Worm (Caenorhabditis elegans) whole organism, late embryonic: ENCODE measurements around the gene srbc-1.

Experiments used
- C08G9.2 ChIP-seq: sonication (generic microtip); optimal IDR thresholded peaks from 2 replicates; lab custom pipeline; 2016; ENCODE audit warnings: mild to moderate bottlenecking, missing genetic modification characterization, moderate library complexity, missing compliant biosample characterization
- K09A11.1 ChIP-seq: sonication (generic microtip); optimal IDR thresholded peaks from 2 replicates; lab custom pipeline; 2017; ENCODE audit warnings: antibody characterized with exemption, mild to moderate bottlenecking, missing genetic modification characterization, missing compliant biosample characterization; ENCODE audit not compliant: insufficient read depth
- T23F11.4 ChIP-seq: fragments of 200-800 bp; sonication (Bioruptor generic); optimal IDR thresholded peaks from 2 replicates; lab custom pipeline; 2018; ENCODE audit warnings: mild to moderate bottlenecking, missing genetic modification characterization, missing compliant biosample characterization
- ahr-1 ChIP-seq: sonication (generic microtip); optimal IDR thresholded peaks from 2 replicates; lab custom pipeline; 2016; ENCODE audit warnings: missing genetic modification characterization, missing compliant biosample characterization
- ama-1 ChIP-seq: fragments of 150-350 bp; optimal IDR thresholded peaks from 2 replicates; lab custom pipeline; 2014
- ceh-19 ChIP-seq: fragments of 200-800 bp; sonication (Bioruptor generic); optimal IDR thresholded peaks from 2 replicates; lab custom pipeline; 2018; ENCODE audit warnings: mild to moderate bottlenecking, missing genetic modification characterization, missing compliant biosample characterization
- ceh-2 ChIP-seq: sonication (generic microtip); optimal IDR thresholded peaks from 2 replicates; lab custom pipeline; 2016; ENCODE audit warnings: missing genotype, missing genetic modification characterization, missing compliant biosample characterization
- ceh-22 ChIP-seq: sonication (generic microtip); optimal IDR thresholded peaks from 2 replicates; lab custom pipeline; 2017; ENCODE audit warnings: missing biosample characterization, missing genetic modification characterization
- ceh-24 ChIP-seq: sonication (generic microtip); optimal IDR thresholded peaks from 2 replicates; lab custom pipeline; 2016; ENCODE audit warnings: mild to moderate bottlenecking, missing genetic modification characterization, missing compliant biosample characterization
- ceh-45 ChIP-seq: fragments of 200-800 bp; sonication (Bioruptor generic); IDR thresholded peaks from 2 replicates; pipeline ENCODE4 v1.3.6; 2022; ENCODE audit warnings: missing genetic modification reagents, missing genetic modification characterization, missing compliant biosample characterization
- ceh-9 ChIP-seq: sonication (generic microtip); optimal IDR thresholded peaks from 2 replicates; lab custom pipeline; 2016; ENCODE audit warnings: mild to moderate bottlenecking, missing genetic modification characterization, inconsistent platforms, missing compliant biosample characterization
- dve-1 ChIP-seq: sonication (generic microtip); optimal IDR thresholded peaks from 2 replicates; lab custom pipeline; 2017; ENCODE audit warnings: antibody characterized with exemption, mild to moderate bottlenecking, missing genetic modification characterization, missing compliant biosample characterization
- ets-4 ChIP-seq: sonication (generic microtip); optimal IDR thresholded peaks from 2 replicates; lab custom pipeline; 2016; ENCODE audit warnings: missing genetic modification characterization, missing compliant biosample characterization
- fkh-6 ChIP-seq: sonication (generic microtip); optimal IDR thresholded peaks from 2 replicates; lab custom pipeline; 2016; ENCODE audit warnings: missing genetic modification characterization, missing compliant biosample characterization
- hlh-13 ChIP-seq: fragments of 200-800 bp; sonication (Bioruptor generic); optimal IDR thresholded peaks from 2 replicates; lab custom pipeline; 2018; ENCODE audit warnings: mild to moderate bottlenecking, missing genetic modification characterization, missing compliant biosample characterization
- lin-11 ChIP-seq: fragments of 200-800 bp; sonication (Bioruptor generic); optimal IDR thresholded peaks from 2 replicates; lab custom pipeline; 2018; ENCODE audit warnings: mild to moderate bottlenecking, missing genetic modification characterization, missing compliant biosample characterization
- madf-2 ChIP-seq: sonication (generic microtip); optimal IDR thresholded peaks from 2 replicates; lab custom pipeline; 2017; ENCODE audit warnings: missing genetic modification characterization, missing compliant biosample characterization
- mec-3 ChIP-seq: sonication (generic microtip); optimal IDR thresholded peaks from 2 replicates; lab custom pipeline; 2016; ENCODE audit warnings: borderline replicate concordance, missing genetic modification characterization, missing compliant biosample characterization
- nfya-1 ChIP-seq: sonication (generic microtip); optimal IDR thresholded peaks from 2 replicates; lab custom pipeline; 2017; ENCODE audit warnings: missing genetic modification characterization, mild to moderate bottlenecking, missing compliant biosample characterization, antibody characterized with exemption, moderate library complexity
- nhr-11 ChIP-seq: fragments of 150-350 bp; optimal IDR thresholded peaks from 2 replicates; lab custom pipeline; 2014; ENCODE audit warnings: missing biosample characterization, missing genetic modification characterization
- npax-4 ChIP-seq: sonication (generic microtip); optimal IDR thresholded peaks from 2 replicates; lab custom pipeline; 2016; ENCODE audit warnings: missing genetic modification characterization, missing compliant biosample characterization
- odd-2 ChIP-seq: sonication (generic microtip); optimal IDR thresholded peaks from 2 replicates; lab custom pipeline; 2017; ENCODE audit warnings: antibody characterized with exemption, mild to moderate bottlenecking, missing genetic modification characterization, missing compliant biosample characterization
- pag-3 ChIP-seq: sonication (generic microtip); optimal IDR thresholded peaks from 2 replicates; lab custom pipeline; 2016; ENCODE audit warnings: missing compliant biosample characterization, missing genetic modification characterization, borderline replicate concordance
- pax-1 ChIP-seq: fragments of 150-350 bp; optimal IDR thresholded peaks from 2 replicates; lab custom pipeline; 2014; ENCODE audit warnings: missing biosample characterization, missing genetic modification characterization
- pha-4 ChIP-seq: fragments of 150-350 bp; optimal IDR thresholded peaks from 2 replicates; lab custom pipeline; 2018; ENCODE audit warnings: missing biosample characterization, missing genetic modification reagents, missing genetic modification characterization
- sox-2 ChIP-seq: fragments of 200-800 bp; sonication (Bioruptor generic); IDR thresholded peaks from 2 replicates; pipeline ENCODE4 v1.3.6; 2022; ENCODE audit warnings: missing genetic modification reagents, missing genetic modification characterization, missing compliant biosample characterization
- sox-4 ChIP-seq: sonication (generic microtip); optimal IDR thresholded peaks from 2 replicates; lab custom pipeline; 2017; ENCODE audit warnings: mild to moderate bottlenecking, missing genetic modification characterization, inconsistent platforms, missing compliant biosample characterization
- syd-9 ChIP-seq: sonication (generic microtip); optimal IDR thresholded peaks from 2 replicates; lab custom pipeline; 2016; ENCODE audit warnings: mild to moderate bottlenecking, missing genetic modification characterization, moderate library complexity, missing compliant biosample characterization
- ttx-3 ChIP-seq: sonication (generic microtip); optimal IDR thresholded peaks from 2 replicates; lab custom pipeline; 2016; ENCODE audit warnings: missing genetic modification reagents, missing genetic modification characterization, missing compliant biosample characterization
- unc-86 ChIP-seq: sonication (generic microtip); optimal IDR thresholded peaks from 2 replicates; lab custom pipeline; 2016; ENCODE audit warnings: missing genetic modification characterization, missing compliant biosample characterization

Gene srbc-1

DNA sequence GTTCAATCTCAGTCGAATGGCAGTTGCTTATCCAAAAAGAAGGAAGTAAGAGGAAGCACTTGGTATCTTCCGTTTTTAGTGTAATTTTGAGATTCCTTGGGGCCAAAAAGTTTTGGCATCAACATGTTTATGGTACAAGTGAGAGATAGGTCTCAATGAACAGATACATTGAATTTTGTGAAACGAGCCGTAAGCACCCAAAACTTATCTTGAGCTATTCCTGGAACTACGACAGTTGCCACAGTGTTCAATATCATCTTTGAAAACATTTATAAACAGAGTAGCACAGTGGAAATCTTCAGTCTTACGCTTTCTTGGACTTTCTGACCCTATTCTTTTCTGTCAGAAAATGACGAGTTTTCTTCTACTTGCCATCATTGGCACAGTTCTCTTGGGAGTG lies 26.8 kb downstream of the srbc-1 start, which contains the start of gene T28A11.3:
TSS of gene T28A11.3 (plus strand) at position 301 of the 400 bp plus-strand sequence.
- TF ChIP-seq nfya-1 (tag; lab: Kevin White, UChicago) (no peak), ceh-9 (tag; lab: Kevin White, UChicago) (no peak), C08G9.2 (tag; lab: Kevin White, UChicago) (no peak), pha-4 (tag; lab: Kevin White, UChicago) (no peak), npax-4 (tag; lab: Kevin White, UChicago) (no peak), sox-4 (tag; lab: Kevin White, UChicago) (no peak), nhr-11 (tag; lab: Kevin White, UChicago) (no peak), sox-2 (no peak), ets-4 (no peak), lin-11 (tag; lab: Kevin White, UChicago) (no peak), pax-1 (tag; lab: Kevin White, UChicago) (no peak), syd-9 (tag; lab: Kevin White, UChicago) (no peak), ttx-3 (no peak), T23F11.4 (GFP tag; lab: Kevin White, UChicago) (no peak)

DNA sequence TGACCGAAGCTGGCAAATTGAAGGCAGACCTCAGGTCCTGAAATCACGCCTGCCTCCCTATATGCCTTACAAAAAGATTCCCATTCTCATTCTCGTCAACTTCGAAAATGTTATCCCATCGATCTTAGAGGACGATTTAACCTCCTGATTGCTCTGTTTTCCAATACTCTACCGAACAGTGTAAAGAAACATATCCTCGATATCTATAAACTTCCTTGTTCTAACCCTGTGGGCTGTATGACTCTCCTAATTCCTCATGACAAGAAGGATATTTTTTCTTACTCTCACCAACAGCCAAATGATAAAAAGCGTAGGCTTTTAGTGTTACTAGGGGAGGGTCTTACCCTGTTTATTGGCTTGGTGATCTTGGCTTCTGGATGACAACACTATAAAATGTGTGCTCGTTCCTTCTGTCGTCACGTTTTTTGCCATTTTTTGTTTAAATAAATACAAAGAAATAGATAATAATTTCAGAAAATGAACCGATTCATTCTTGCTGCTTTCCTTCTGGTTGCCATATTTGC lies 28.2 kb downstream of the srbc-1 start, which contains the start of gene T28A11.4:
TSS of gene T28A11.4 (plus strand) at position 474 of the 524 bp plus-strand sequence.
- no peak for TF ChIP-seq sox-4 (tag; lab: Kevin White, UChicago)
- no peak for TF ChIP-seq mec-3 (tag; lab: Kevin White, UChicago)
- no peak for TF ChIP-seq ahr-1
- TF ChIP-seq hlh-13 (GFP tag; lab: Kevin White, UChicago) = no peak
- no peak for TF ChIP-seq syd-9 (tag; lab: Kevin White, UChicago)
- TF ChIP-seq ceh-2 (tag; lab: Kevin White, UChicago) = no peak
- TF ChIP-seq nhr-11 (tag; lab: Kevin White, UChicago) = no peak
- TF ChIP-seq dve-1 (tag; lab: Kevin White, UChicago) = no peak
- no peak for TF ChIP-seq K09A11.1 (tag; lab: Kevin White, UChicago)
- TF ChIP-seq npax-4 (tag; lab: Kevin White, UChicago) = no peak
- no peak for TF ChIP-seq pax-1 (tag; lab: Kevin White, UChicago)

DNA sequence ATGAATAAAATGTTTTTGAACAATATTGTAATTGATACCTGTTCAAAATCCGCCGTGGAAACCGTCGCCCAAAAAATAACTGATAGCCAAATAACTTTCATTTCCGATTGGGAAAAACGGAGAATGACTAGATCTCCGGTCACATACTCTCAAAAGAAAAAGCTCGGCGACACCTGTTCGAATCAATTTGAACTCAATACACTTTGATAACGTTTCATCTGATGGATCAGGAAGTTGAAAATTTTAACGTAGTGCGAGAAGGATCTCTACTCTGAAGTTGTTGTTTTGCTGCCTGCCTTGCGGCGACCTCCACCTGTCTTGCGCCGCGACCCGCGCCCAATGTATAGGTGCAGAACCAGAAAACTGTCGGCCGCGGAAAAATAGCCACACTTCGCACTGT lies 28.6 kb downstream of the srbc-1 start, which contains the start of gene T28A11.20:
TSS of gene T28A11.20 (minus strand) at position 101 of the 400 bp plus-strand sequence.
- TF ChIP-seq unc-86 (no peak), pag-3 (tag; lab: Kevin White, UChicago) (no peak), odd-2 (tag; lab: Kevin White, UChicago) (no peak)

DNA sequence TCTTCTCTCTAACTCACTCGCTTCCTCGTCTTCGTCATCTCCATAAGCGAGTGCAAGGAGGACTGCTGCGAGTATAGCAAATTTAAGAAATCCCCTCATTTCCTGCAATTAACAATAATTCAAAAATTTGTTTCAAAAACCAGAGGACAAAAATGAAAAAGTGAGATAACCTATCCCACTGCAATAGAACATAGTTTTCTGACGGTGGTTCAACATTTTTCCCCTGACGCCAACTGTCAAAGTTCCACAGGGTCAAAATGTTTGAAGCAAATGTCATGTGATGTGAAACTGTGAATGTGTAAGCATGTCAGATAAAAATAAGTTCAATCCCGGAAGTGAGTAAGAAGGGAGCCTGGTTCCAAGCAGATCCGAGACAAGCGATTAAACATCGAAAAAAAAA lies 32.4 kb downstream of the srbc-1 start, which contains the start of gene T28A11.19:
TSS of gene T28A11.19 (minus strand) at position 108 of the 400 bp plus-strand sequence.
- TF ChIP-seq ceh-19 (GFP tag; lab: Kevin White, UChicago) = no peak
- no peak for TF ChIP-seq npax-4 (tag; lab: Kevin White, UChicago)
- TF ChIP-seq madf-2 (tag; lab: Kevin White, UChicago) = no peak

- TF ChIP-seq odd-2 (tag; lab: Kevin White, UChicago) (no peak), ceh-22 (tag; lab: Kevin White, UChicago) (no peak), fkh-6 (tag; lab: Kevin White, UChicago) (no peak), ceh-24 (tag; lab: Kevin White, UChicago) (no peak)
Observed at ce11 chrV:3267950-3268349, 33.8 kb downstream of the srbc-1 start, which contains the start of gene T28A11.18. T28A11.18 (minus strand) TSS chrV:3268050.

DNA sequence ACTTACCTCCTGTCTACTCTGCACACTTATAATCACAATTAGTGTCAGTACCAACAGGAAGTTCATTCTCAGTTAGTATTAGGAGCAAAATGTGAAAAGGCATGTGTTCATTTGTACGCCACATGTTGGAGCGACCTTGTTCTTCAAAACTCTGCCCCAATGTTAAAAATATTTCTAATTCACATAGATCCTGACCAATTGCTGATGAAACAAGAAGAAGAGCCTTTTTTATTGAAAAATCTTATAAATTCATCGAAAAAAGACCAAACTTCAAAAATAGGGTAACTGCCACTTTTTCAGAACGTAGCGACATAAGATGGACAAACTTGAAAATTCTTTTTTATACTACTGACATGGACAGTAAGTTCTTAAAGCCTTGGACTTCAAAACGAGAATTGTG lies 35.6 kb downstream of the srbc-1 start, which contains the start of gene T28A11.17:
TSS of gene T28A11.17 (minus strand) at position 101 of the 400 bp plus-strand sequence.
- TF ChIP-seq odd-2 (tag; lab: Kevin White, UChicago) (no peak), ceh-45 (no peak), lin-11 (tag; lab: Kevin White, UChicago) (no peak), ama-1 (lab: Kevin White, UChicago) (no peak), dve-1 (tag; lab: Kevin White, UChicago) (no peak)
- TF ChIP-seq, all 69 proteins: peak for 0
